Worm (Caenorhabditis elegans): ENCODE data around the gene dis-3.

- TF ChIP-seq ttx-3 (tag; optimal IDR thresholded peaks at IDR 0.05) (no peak), pqm-1 (tag; optimal IDR thresholded peaks at IDR 0.05) (no peak), ama-1 (optimal IDR thresholded peaks at IDR 0.05) (no peak), gmeb-2 (tag; optimal IDR thresholded peaks at IDR 0.05) (no peak), ceh-6 (GFP tag; optimal IDR thresholded peaks at IDR 0.05) (no peak), nhr-232 (tag; optimal IDR thresholded peaks at IDR 0.05) (no peak), tbx-2 (tag; optimal IDR thresholded peaks at IDR 0.05) (no peak), dmd-4 (tag; optimal IDR thresholded peaks at IDR 0.05; ENCODE audit: borderline replicate concordance) (no peak), unc-55 (GFP tag; optimal IDR thresholded peaks at IDR 0.05) (no peak), pax-1 (tag; optimal IDR thresholded peaks at IDR 0.05) (no peak), pha-2 (tag; optimal IDR thresholded peaks at IDR 0.05) (no peak), T23F11.4 (GFP tag; optimal IDR thresholded peaks at IDR 0.05) (no peak), pag-3 (tag; optimal IDR thresholded peaks at IDR 0.05; ENCODE audit: borderline replicate concordance) (no peak)
These were observed 43.1 kb downstream of the dis-3 start, which contains the start of gene gst-3 for ce11 chrIV:10140143-10140542.

All from whole organism, late embryonic.